Worm (Caenorhabditis elegans) whole organism, L3 larva: ENCODE measurements around the gene T28A11.18.

Source experiments
- R02D3.7 ChIP-seq: fragments of 150-350 bp; optimal IDR thresholded peaks from 2 replicates; lab custom pipeline; 2014; ENCODE audit warnings: missing biosample characterization, missing genetic modification characterization
- egl-27 ChIP-seq: sonication (generic microtip); optimal IDR thresholded peaks from 4 replicates; lab custom pipeline; 2017; ENCODE audit warnings: missing biosample characterization, missing genetic modification reagents, missing genetic modification characterization
- fos-1 ChIP-seq: fragments of 150-350 bp; optimal IDR thresholded peaks from 2 replicates; lab custom pipeline; 2014; ENCODE audit warnings: missing biosample characterization, missing genetic modification characterization
- lin-15B ChIP-seq: fragments of 150-350 bp; optimal IDR thresholded peaks from 2 replicates; lab custom pipeline; 2014; ENCODE audit warnings: missing biosample characterization, missing genetic modification characterization
- nfya-1 ChIP-seq: sonication (generic microtip); optimal IDR thresholded peaks from 2 replicates; lab custom pipeline; 2017; ENCODE audit warnings: missing genetic modification characterization, mild to moderate bottlenecking, missing compliant biosample characterization, antibody characterized with exemption, moderate library complexity; ENCODE audit not compliant: insufficient read depth
- nhr-28 ChIP-seq: fragments of 150-350 bp; optimal IDR thresholded peaks from 2 replicates; lab custom pipeline; 2014; ENCODE audit warnings: missing biosample characterization, missing genetic modification characterization
- snpc-4 ChIP-seq: fragments of 150-350 bp; optimal IDR thresholded peaks from 2 replicates; lab custom pipeline; 2014; ENCODE audit warnings: missing biosample characterization, missing genetic modification characterization
- tbx-2 ChIP-seq: sonication (generic microtip); optimal IDR thresholded peaks from 2 replicates; lab custom pipeline; 2016; ENCODE audit warnings: mild to moderate bottlenecking, missing genetic modification characterization, missing compliant biosample characterization
- unc-62 ChIP-seq: fragments of 150-350 bp; sonication (generic microtip); optimal IDR thresholded peaks from 4 replicates; lab custom pipeline; 2014; ENCODE audit warnings: missing biosample characterization, missing genetic modification reagents, missing genetic modification characterization

- TF ChIP-seq tbx-2 (tag; lab: Kevin White, UChicago) = no peak
- TF ChIP-seq fos-1 (tag; lab: Kevin White, UChicago) = no peak
- no peak for TF ChIP-seq unc-62 (GFP tag; lab: Kevin White, UChicago)
- TF ChIP-seq lin-15B (tag; lab: Kevin White, UChicago) = no peak
- no peak for TF ChIP-seq egl-27 (tag; lab: Kevin White, UChicago)
- TF ChIP-seq R02D3.7 (tag; lab: Kevin White, UChicago) = no peak
- no peak for TF ChIP-seq nfya-1
- TF ChIP-seq snpc-4 (tag; lab: Kevin White, UChicago) = no peak
- no peak for TF ChIP-seq nhr-28
Measured at ce11 chrV:3269407-3269806, 1.6 kb upstream of the T28A11.18 start, which contains the start of gene T28A11.19.
